Worm (Caenorhabditis elegans): Measurements from ENCODE around the gene cnt-1.
A peak's percentile ranks its signal among the peaks of the same experiment; 100 is the strongest.

Gene cnt-1

ce11 chrII:12122694-12123093 is 34.0 kb upstream of the cnt-1 start:
- TF ChIP-seq cebp-2 (GFP tag; IDR thresholded peaks at IDR 0.05), result peak; percentile 75; the same call in 1 of the 2 replicates
- TF ChIP-seq lin-26 (GFP tag; IDR thresholded peaks at IDR 0.05), result peak; percentile 84; the same call in 1 of the 2 replicates
- TF ChIP-seq rpc-1 (optimal IDR thresholded peaks at IDR 0.05), result peak; percentile 12
- peak; percentile 53 for TF ChIP-seq rpc-1 (tag; optimal IDR thresholded peaks at IDR 0.05)
- peak; percentile 23 for TF ChIP-seq B0261.1 (tag; optimal IDR thresholded peaks at IDR 0.05)
- TF ChIP-seq D2030.7 (GFP tag; IDR thresholded peaks at IDR 0.05), result peak; percentile 31; the same call in 1 of the 2 replicates
- peak; percentile 18; the same call in 1 of the 2 replicates for TF ChIP-seq hmg-1.2 (GFP tag; IDR thresholded peaks at IDR 0.05)
- TF ChIP-seq tbp1 (GFP tag; optimal IDR thresholded peaks at IDR 0.05), result peak; percentile 61

DNA sequence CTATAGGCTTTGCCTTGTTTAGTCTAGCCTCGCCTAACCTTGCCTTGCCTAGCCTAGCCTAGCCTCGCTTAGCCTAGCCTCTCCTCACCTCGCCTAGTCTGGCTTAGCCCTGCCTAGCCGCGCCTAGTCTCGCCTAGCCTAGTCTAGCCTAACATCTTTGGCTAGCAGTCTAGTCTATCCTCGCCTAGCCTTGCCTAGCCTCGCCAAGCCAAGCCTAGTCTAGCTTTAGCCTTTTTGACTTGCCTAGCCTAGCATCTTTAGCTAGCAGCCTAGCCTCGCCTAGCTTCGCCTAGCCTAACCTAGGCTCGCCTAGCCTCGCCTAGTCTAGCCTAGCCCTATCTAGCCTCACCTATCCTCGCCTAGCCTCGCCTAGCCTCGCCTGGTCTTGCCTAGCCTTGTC is 22.3 kb upstream of the cnt-1 start:
- TF ChIP-seq fkh-3 (tag; optimal IDR thresholded peaks at IDR 0.05), result peak; percentile 22
- TF ChIP-seq nhr-80 (tag; optimal IDR thresholded peaks at IDR 0.05), result no peak
- TF ChIP-seq zfh-2 (GFP tag; conservative IDR thresholded peaks at IDR 0.05), result peak; percentile 69; the same call in 1 of the 2 replicates
- TF ChIP-seq mel-28 (tag; optimal IDR thresholded peaks at IDR 0.05; ENCODE audit: borderline replicate concordance), result no peak
- TF ChIP-seq nfyb-1 (GFP tag; IDR thresholded peaks at IDR 0.05), result no peak
- TF ChIP-seq rpc-1 (optimal IDR thresholded peaks at IDR 0.05), result no peak
- no peak for TF ChIP-seq rpc-1 (tag; optimal IDR thresholded peaks at IDR 0.05)
- no peak for TF ChIP-seq pbrm-1 (GFP tag; IDR thresholded peaks at IDR 0.05)
- TF ChIP-seq B0261.1 (tag; optimal IDR thresholded peaks at IDR 0.05), result no peak
- TF ChIP-seq T26A5.8 (tag; optimal IDR thresholded peaks at IDR 0.05), result no peak
- TF ChIP-seq F37B4.10 (GFP tag; IDR thresholded peaks at IDR 0.05), result no peak
- no peak for TF ChIP-seq F49E8.2 (tag; optimal IDR thresholded peaks at IDR 0.05; ENCODE audit: insufficient read depth)

ce11 chrII:12108843-12109242 is 20.2 kb upstream of the cnt-1 start:
- TF ChIP-seq nfyb-1 (GFP tag; IDR thresholded peaks at IDR 0.05) (peak; percentile 81), dpl-1 (GFP tag; optimal IDR thresholded peaks at IDR 0.05) (no peak), Y95B8A.8 (GFP tag; IDR thresholded peaks at IDR 0.05) (no peak)

ce11 chrII:12107840-12108239 is 19.2 kb upstream of the cnt-1 start, which contains the start of gene Y17G7B.18:
Gene Y17G7B.18 (minus strand): TSS chrII:12107857.
- 0 out of 2 replicates have a peak, but pooled peaks have one; percentile 2 for TF ChIP-seq zfh-2 (GFP tag; conservative IDR thresholded peaks at IDR 0.05)
- peak; percentile 2 to 93 (median 75) for TF ChIP-seq lin-35 (GFP tag; optimal IDR thresholded peaks at IDR 0.05)
- TF ChIP-seq F33H1.4 (GFP tag; IDR thresholded peaks at IDR 0.05), result peak; percentile 38
- 0 out of 2 replicates have a peak, but pooled peaks have one; percentile 35 for TF ChIP-seq madf-6 (GFP tag; IDR thresholded peaks at IDR 0.05)
- TF ChIP-seq nhr-120 (GFP tag; IDR thresholded peaks at IDR 0.05), result no peak
- peak; percentile 32; the same call in 1 of the 2 replicates for TF ChIP-seq dox-1 (GFP tag; IDR thresholded peaks at IDR 0.05)
- no peak for TF ChIP-seq rec-8 (tag; optimal IDR thresholded peaks at IDR 0.05)
- peak; percentile 37; the same call in 1 of the 2 replicates for TF ChIP-seq cebp-1 (GFP tag; IDR thresholded peaks at IDR 0.05)
- TF ChIP-seq cebp-1 (tag; optimal IDR thresholded peaks at IDR 0.05), result peak; percentile 94
- TF ChIP-seq F23B12.7 (tag; optimal IDR thresholded peaks at IDR 0.05; ENCODE audit: insufficient read depth), result peak; percentile 21
- TF ChIP-seq madf-3 (GFP tag; IDR thresholded peaks at IDR 0.05), result no peak
- TF ChIP-seq lsl-1 (GFP tag; optimal IDR thresholded peaks at IDR 0.05), result peak; percentile 34
- peak; percentile 90 for TF ChIP-seq lin-54 (GFP tag; optimal IDR thresholded peaks at IDR 0.05)
- TF ChIP-seq mcd-1 (GFP tag; IDR thresholded peaks at IDR 0.05), result peak; percentile 97
- TF ChIP-seq efl-1 (GFP tag; optimal IDR thresholded peaks at IDR 0.05), result peak; percentile 84
- peak; percentile 11; the same call in 1 of the 2 replicates for TF ChIP-seq hmg-1.2 (GFP tag; IDR thresholded peaks at IDR 0.05)
- TF ChIP-seq nhr-80 (tag; optimal IDR thresholded peaks at IDR 0.05), result no peak
- no peak for TF ChIP-seq F39B2.1 (GFP tag; IDR thresholded peaks at IDR 0.05)
- peak; percentile 19; the same call in 1 of the 2 replicates for TF ChIP-seq pbrm-1 (GFP tag; IDR thresholded peaks at IDR 0.05)
- TF ChIP-seq hsf-1 (GFP tag; IDR thresholded peaks at IDR 0.05), result 0 out of 2 replicates have a peak, but pooled peaks have one; percentile 17
- no peak for TF ChIP-seq T26A5.8 (tag; optimal IDR thresholded peaks at IDR 0.05)
- TF ChIP-seq attf-5 (GFP tag; optimal IDR thresholded peaks at IDR 0.05), result peak; percentile 76
- TF ChIP-seq C06A6.2 (GFP tag; conservative IDR thresholded peaks at IDR 0.05), result no peak
- peak; percentile 42 for TF ChIP-seq lin-40 (tag; optimal IDR thresholded peaks at IDR 0.05)
- TF ChIP-seq dpl-1 (GFP tag; optimal IDR thresholded peaks at IDR 0.05), result peak; percentile 85

Measured in whole organism, young adult.